Worm (Caenorhabditis elegans): ENCODE measurements around the gene unc-85.

Gene unc-85

ce11 chrII:4706359-4706871 lies 4.5 kb downstream of the unc-85 start, which contains the start of the genes F10G7.9 and tsn-1 (continued):
- TF ChIP-seq lsy-27 (tag; optimal IDR thresholded peaks at IDR 0.05; ENCODE audit: borderline replicate concordance, insufficient read depth) = no peak
- TF ChIP-seq F49E8.2 (tag; optimal IDR thresholded peaks at IDR 0.05; ENCODE audit: insufficient read depth) = peak; percentile 6
- TF ChIP-seq pbrm-1 (GFP tag; IDR thresholded peaks at IDR 0.05) = peak; percentile 25; the same call in 1 of the 2 replicates
- TF ChIP-seq tlf-1 (GFP tag; optimal IDR thresholded peaks at IDR 0.05) = no peak
- TF ChIP-seq hsf-1 (GFP tag; IDR thresholded peaks at IDR 0.05) = no peak
- TF ChIP-seq snpc-1.3 (tag; optimal IDR thresholded peaks at IDR 0.05; ENCODE audit: insufficient read depth) = peak; percentile 47
- peak; percentile 88 for TF ChIP-seq dox-1 (GFP tag; IDR thresholded peaks at IDR 0.05)
- no peak for TF ChIP-seq him-1 (tag; optimal IDR thresholded peaks at IDR 0.05)
- TF ChIP-seq ztf-18 (tag; optimal IDR thresholded peaks at IDR 0.05) = no peak
- no peak for TF ChIP-seq snpc-4 (GFP tag; optimal IDR thresholded peaks at IDR 0.05)
- peak in 3 of 4 experiments; percentile 7 to 53 (median 28) for TF ChIP-seq snpc-4 (tag; optimal IDR thresholded peaks at IDR 0.05)
- peak; percentile 16 for TF ChIP-seq ZK185.1 (tag; optimal IDR thresholded peaks at IDR 0.05; ENCODE audit: poor library complexity, severe bottlenecking)
- no peak for TF ChIP-seq F39B2.1 (GFP tag; IDR thresholded peaks at IDR 0.05)
- TF ChIP-seq sdz-38 (tag; optimal IDR thresholded peaks at IDR 0.05) = no peak
- TF ChIP-seq unc-130 (GFP tag; optimal IDR thresholded peaks at IDR 0.05) = no peak
- TF ChIP-seq lin-26 (GFP tag; IDR thresholded peaks at IDR 0.05) = no peak
- TF ChIP-seq lsl-1 (GFP tag; optimal IDR thresholded peaks at IDR 0.05) = peak; percentile 86
- no peak for TF ChIP-seq bed-2 (GFP tag; IDR thresholded peaks at IDR 0.05)
- TF ChIP-seq snpc-1.1 (tag; optimal IDR thresholded peaks at IDR 0.05; ENCODE audit: insufficient read depth) = no peak
- no peak for TF ChIP-seq F55B11.4 (tag; optimal IDR thresholded peaks at IDR 0.05; ENCODE audit: borderline replicate concordance, insufficient read depth)
- no peak for TF ChIP-seq mxl-1 (tag; optimal IDR thresholded peaks at IDR 0.05)
- TF ChIP-seq nhr-179 (tag; optimal IDR thresholded peaks at IDR 0.05) = no peak
- no peak for TF ChIP-seq nhr-27 (tag; optimal IDR thresholded peaks at IDR 0.05)
- no peak for TF ChIP-seq pha-4 (tag; optimal IDR thresholded peaks at IDR 0.05)
- no peak for TF ChIP-seq zim-3 (tag; optimal IDR thresholded peaks at IDR 0.05)
- peak; percentile 77 for TF ChIP-seq nhr-80 (tag; optimal IDR thresholded peaks at IDR 0.05)
- no peak for TF ChIP-seq B0336.3 (GFP tag; IDR thresholded peaks at IDR 0.05)
- TF ChIP-seq let-607 (tag; optimal IDR thresholded peaks at IDR 0.05) = peak; percentile 98 to 99
- no peak for TF ChIP-seq lir-1 (GFP tag; conservative IDR thresholded peaks at IDR 0.05)
- TF ChIP-seq ceh-27 (GFP tag; optimal IDR thresholded peaks at IDR 0.05) = no peak
- no peak for TF ChIP-seq madf-3 (GFP tag; IDR thresholded peaks at IDR 0.05)
- TF ChIP-seq T07F8.4 (tag; optimal IDR thresholded peaks at IDR 0.05) = no peak
- TF ChIP-seq madf-6 (GFP tag; IDR thresholded peaks at IDR 0.05) = peak; percentile 76
- TF ChIP-seq ztf-3 (GFP tag; optimal IDR thresholded peaks at IDR 0.05) = no peak
- no peak for TF ChIP-seq cebp-1 (GFP tag; IDR thresholded peaks at IDR 0.05)
- TF ChIP-seq cebp-1 (tag; optimal IDR thresholded peaks at IDR 0.05) = peak; percentile 38
- TF ChIP-seq tbx-9 (tag; optimal IDR thresholded peaks at IDR 0.05; ENCODE audit: borderline replicate concordance) = no peak
- TF ChIP-seq xnd-1 (tag; optimal IDR thresholded peaks at IDR 0.05) = peak; percentile 12
- TF ChIP-seq D2030.7 (GFP tag; IDR thresholded peaks at IDR 0.05) = peak; percentile 41; the same call in 1 of the 2 replicates
- no peak for TF ChIP-seq Y95B8A.8 (GFP tag; IDR thresholded peaks at IDR 0.05)
- TF ChIP-seq mel-28 (tag; optimal IDR thresholded peaks at IDR 0.05; ENCODE audit: borderline replicate concordance) = no peak
- no peak for TF ChIP-seq akir-1 (GFP tag; optimal IDR thresholded peaks at IDR 0.05)
- no peak for TF ChIP-seq rpc-1 (optimal IDR thresholded peaks at IDR 0.05)
- TF ChIP-seq rpc-1 (tag; optimal IDR thresholded peaks at IDR 0.05) = no peak
- TF ChIP-seq F22D6.2 (tag; optimal IDR thresholded peaks at IDR 0.05) = no peak
- no peak for TF ChIP-seq nfya-1 (tag; optimal IDR thresholded peaks at IDR 0.05; ENCODE audit: borderline replicate concordance, insufficient read depth)
- TF ChIP-seq madf-8 (GFP tag; conservative IDR thresholded peaks at IDR 0.05) = peak; percentile 14; the same call in 1 of the 2 replicates
